Fruit fly (Drosophila melanogaster) whole organism, wandering third instar larva: ENCODE results near the gene CG1275.

Source experiments
- Myc ChIP-seq: fragments of >200 bp; optimal IDR thresholded peaks from 2 replicates; lab custom pipeline; 2017
- OdsH ChIP-seq: fragments of 200-800 bp; sonication (Bioruptor generic); optimal IDR thresholded peaks from 2 replicates; lab custom pipeline; 2016; ENCODE audit warnings: missing biosample characterization, mild to moderate bottlenecking, missing genetic modification characterization
- brk ChIP-seq: fragments of 200-800 bp; sonication (Bioruptor generic); optimal IDR thresholded peaks from 2 replicates; lab custom pipeline; 2016; ENCODE audit warnings: missing biosample characterization, mild to moderate bottlenecking, missing genetic modification characterization
- ey ChIP-seq: fragments of 200-800 bp; sonication (Bioruptor generic); optimal IDR thresholded peaks from 2 replicates; lab custom pipeline; 2016; ENCODE audit warnings: missing biosample characterization, missing genetic modification characterization
- lola ChIP-seq: fragments of >200 bp; optimal IDR thresholded peaks from 2 replicates; lab custom pipeline; 2017; ENCODE audit warnings: missing biosample characterization, missing genetic modification characterization
- rgr ChIP-seq: fragments of 200-800 bp; sonication (Bioruptor generic); optimal IDR thresholded peaks from 3 replicates; lab custom pipeline; 2016; ENCODE audit warnings: missing biosample characterization, mild to moderate bottlenecking, missing genetic modification characterization
- sv ChIP-seq: fragments of 200-800 bp; sonication (Bioruptor generic); optimal IDR thresholded peaks from 3 replicates; lab custom pipeline; 2016; ENCODE audit warnings: missing biosample characterization, missing genetic modification characterization

- TF ChIP-seq Myc (lab: Kevin White, UChicago) = peak; percentile 4
- TF ChIP-seq lola = no peak
- TF ChIP-seq ey (GFP tag; lab: Kevin White, UChicago) = peak; percentile 64
- TF ChIP-seq rgr (GFP tag; lab: Kevin White, UChicago) = peak; percentile 94
- no peak for TF ChIP-seq brk (GFP tag; lab: Kevin White, UChicago)
- peak; percentile 82 for TF ChIP-seq OdsH (GFP tag; lab: Kevin White, UChicago)
- TF ChIP-seq sv (GFP tag; lab: Kevin White, UChicago) = peak; percentile 80
These were observed 5.3 kb upstream of the CG1275 start, which contains the start of the genes oxt and CG13807 for dm6 chr3L:2262515-2262944.
